Worm (Caenorhabditis elegans): Measurements from ENCODE around the gene F56D2.2.

The F56D2.2 gene

DNA sequence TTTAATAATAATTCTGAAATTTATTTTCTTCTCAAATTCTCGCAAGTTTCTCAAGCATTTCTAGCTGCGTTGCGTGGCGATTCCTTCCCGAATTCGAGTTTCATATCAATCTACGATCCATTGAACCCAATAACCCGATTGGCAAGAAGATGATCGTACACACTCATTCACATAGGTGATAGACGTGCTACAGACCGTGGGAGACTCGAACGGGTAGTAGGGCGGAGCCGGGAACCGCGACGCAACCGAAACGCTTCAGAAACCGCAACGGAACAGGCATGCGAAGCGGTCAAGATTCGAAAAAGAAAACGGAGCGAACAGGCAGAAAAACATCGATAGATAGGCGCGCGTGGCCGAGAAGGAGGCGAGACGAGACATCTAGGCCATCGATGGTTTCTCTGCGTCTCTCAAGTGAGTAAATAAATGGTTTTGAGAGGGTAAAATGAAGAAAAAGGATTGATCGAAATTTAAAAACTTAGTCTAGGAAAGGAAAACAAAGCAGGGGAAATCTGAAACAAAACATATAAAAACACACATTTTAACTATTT lies 16.4 kb downstream of the F56D2.2 start, which contains the start of gene madf-11 (continued):
- peak; percentile 74 for TF ChIP-seq hlh-11 (tag; optimal IDR thresholded peaks at IDR 0.05)
- no peak for TF ChIP-seq egl-27 (tag; optimal IDR thresholded peaks at IDR 0.05)
- peak; percentile 64; the same call in 1 of the 2 replicates for TF ChIP-seq arid-1 (GFP tag; conservative IDR thresholded peaks at IDR 0.05)
- peak in 1 of 2 experiments; percentile 82 for TF ChIP-seq lsy-2 (tag; optimal IDR thresholded peaks at IDR 0.05)
- peak; percentile 82 for TF ChIP-seq nhr-77 (tag; optimal IDR thresholded peaks at IDR 0.05)
- peak; percentile 71 for TF ChIP-seq hmg-1.1 (GFP tag; IDR thresholded peaks at IDR 0.05)
- peak; percentile 2 for TF ChIP-seq pqm-1 (tag; optimal IDR thresholded peaks at IDR 0.05)
- TF ChIP-seq ceh-32 (tag; optimal IDR thresholded peaks at IDR 0.05; ENCODE audit: poor library complexity): no peak
- no peak for TF ChIP-seq gei-8 (GFP tag; optimal IDR thresholded peaks at IDR 0.05)
- TF ChIP-seq zfp-2 (tag; optimal IDR thresholded peaks at IDR 0.05): no peak

DNA sequence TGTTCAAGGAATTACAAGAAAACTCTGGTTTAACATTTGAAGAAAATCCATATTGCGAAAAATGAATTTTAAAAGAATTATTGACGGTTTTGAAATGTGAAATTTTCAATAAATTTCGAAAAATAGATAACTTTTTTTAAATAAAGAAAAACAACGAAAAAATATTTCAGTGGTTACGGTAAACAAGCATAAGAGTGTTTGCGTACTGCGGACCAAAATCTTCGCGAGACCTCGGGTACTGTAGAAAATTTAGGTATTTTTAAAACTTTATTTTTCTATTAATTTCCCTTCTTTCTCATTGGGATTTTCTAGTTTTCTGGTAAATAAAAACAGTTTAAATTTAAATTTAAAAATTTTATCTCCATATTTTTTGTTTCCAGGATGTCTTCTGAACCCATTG lies 17.0 kb downstream of the F56D2.2 start, which contains the start of gene xnd-1:
Gene xnd-1 (plus strand): TSS at position 381 of the 400 bp plus-strand sequence.
- TF ChIP-seq ZK337.2 (GFP tag; IDR thresholded peaks at IDR 0.05) (no peak), set-16 (GFP tag; IDR thresholded peaks at IDR 0.05) (no peak), T26A8.4 (GFP tag; IDR thresholded peaks at IDR 0.05) (no peak), lin-1 (GFP tag; IDR thresholded peaks at IDR 0.05) (no peak), mxl-3 (GFP tag; optimal IDR thresholded peaks at IDR 0.05) (no peak), ztf-7 (tag; optimal IDR thresholded peaks at IDR 0.05) (no peak), jun-1 (tag; optimal IDR thresholded peaks at IDR 0.05) (no peak), lir-3 (tag; optimal IDR thresholded peaks at IDR 0.05) (no peak), F49E8.2 (tag; optimal IDR thresholded peaks at IDR 0.05; ENCODE audit: borderline replicate concordance) (no peak), daf-19 (GFP tag; conservative IDR thresholded peaks at IDR 0.05) (no peak), ama-1 (optimal IDR thresholded peaks at IDR 0.05) (no peak), lin-15B (tag; optimal IDR thresholded peaks at IDR 0.05) (no peak), ces-1 (GFP tag; optimal IDR thresholded peaks at IDR 0.05) (no peak), nhr-102 (tag; optimal IDR thresholded peaks at IDR 0.05) (no peak), php-3 (GFP tag; IDR thresholded peaks at IDR 0.05) (no peak)

ce11 chrIII:5610276-5610675 lies 23.2 kb downstream of the F56D2.2 start, which contains the start of gene C05D2.8:
Gene C05D2.8, minus strand, starts transcription at chrIII:5610346.
- TF ChIP-seq spr-1 (tag; optimal IDR thresholded peaks at IDR 0.05) (no peak), D1046.2 (GFP tag; IDR thresholded peaks at IDR 0.05) (no peak), nhr-28 (tag; optimal IDR thresholded peaks at IDR 0.05) (peak; percentile 66), egl-43 (GFP tag; IDR thresholded peaks at IDR 0.05) (no peak), dve-1 (tag; optimal IDR thresholded peaks at IDR 0.05; ENCODE audit: insufficient read depth) (peak; percentile 35), ceh-62 (tag; optimal IDR thresholded peaks at IDR 0.05) (no peak), pqm-1 (tag; optimal IDR thresholded peaks at IDR 0.05) (peak; percentile 83), F37D6.2 (tag; optimal IDR thresholded peaks at IDR 0.05) (no peak), php-3 (GFP tag; IDR thresholded peaks at IDR 0.05) (0 out of 2 replicates have a peak, but pooled peaks have one; percentile 39), dmd-6 (GFP tag; IDR thresholded peaks at IDR 0.05) (no peak; the same call in 1 of the 2 replicates), nhr-102 (tag; optimal IDR thresholded peaks at IDR 0.05) (no peak), daf-16 (GFP tag; optimal IDR thresholded peaks at IDR 0.05) (no peak), daf-16 (tag; optimal IDR thresholded peaks at IDR 0.05) (peak; percentile 71), nhr-41 (GFP tag; IDR thresholded peaks at IDR 0.05) (no peak), nhr-11 (tag; optimal IDR thresholded peaks at IDR 0.05) (no peak), nhr-10 (tag; optimal IDR thresholded peaks at IDR 0.05) (no peak)

Data from whole organism, L4 larva.